Fruit fly (Drosophila melanogaster) S2 (cell line): ENCODE measurements around the gene CG12883.

ENCODE experiments used
- CG8478 ChIP-seq: fragments of >200 bp; optimal IDR thresholded peaks from 2 replicates; lab custom pipeline; 2018
- CTCF ChIP-seq, 2 experiments: fragments of >200 bp; optimal IDR thresholded peaks; 2 replicates each; lab custom pipeline; 2018

- TF ChIP-seq CG8478 (lab: Kevin White, UChicago) (no peak), CTCF (optimal IDR thresholded peaks at IDR 0.05; lab: Kevin White, UChicago) (no peak)
These were observed 18.9 kb upstream of the CG12883 start, which contains the start of gene Mlc1 for dm6 chr3R:27660127-27660579.
